Fruit fly (Drosophila melanogaster): ENCODE results near the gene CG12268.

Gene CG12268

dm6 chr3R:23942965-23943413 lies 5.2 kb downstream of the CG12268 start, which contains the start of gene Gdh (continued):
- TF ChIP-seq ac (GFP tag; optimal IDR thresholded peaks at IDR 0.05) (no peak), croc (GFP tag; conservative IDR thresholded peaks at IDR 0.05) (no peak), CG18764 (GFP tag; optimal IDR thresholded peaks at IDR 0.05) (no peak), fd64A (GFP tag; optimal IDR thresholded peaks at IDR 0.05) (no peak), sim (GFP tag; IDR thresholded peaks at IDR 0.05) (peak; percentile 34; the same call in 1 of the 2 replicates), bcd (GFP tag; optimal IDR thresholded peaks at IDR 0.05) (peak; percentile 4), sr (GFP tag; IDR thresholded peaks at IDR 0.05) (0 out of 3 replicates have a peak, but pooled peaks have one; percentile 19), CG9437 (GFP tag; optimal IDR thresholded peaks at IDR 0.05) (no peak), ash1 (GFP tag; optimal IDR thresholded peaks at IDR 0.05) (no peak), Oaz (GFP tag; IDR thresholded peaks at IDR 0.05) (no peak), pb (GFP tag; optimal IDR thresholded peaks at IDR 0.05) (no peak), CG4424 (GFP tag; optimal IDR thresholded peaks at IDR 0.05) (no peak), trem (tag; optimal IDR thresholded peaks at IDR 0.05) (no peak), CG1233 (GFP tag; optimal IDR thresholded peaks at IDR 0.05) (no peak), CG11085 (GFP tag; IDR thresholded peaks at IDR 0.05) (peak; percentile 26; the same call in 1 of the 2 replicates), CG10431 (GFP tag; optimal IDR thresholded peaks at IDR 0.05) (no peak), sna (GFP tag; IDR thresholded peaks at IDR 0.05; ENCODE audit: partially characterized antibody) (peak; percentile 63), CG14667 (GFP tag; IDR thresholded peaks at IDR 0.05) (no peak), CG13296 (GFP tag; optimal IDR thresholded peaks at IDR 0.05) (peak; percentile 51), tap (tag; optimal IDR thresholded peaks at IDR 0.05) (peak; percentile 41), ken (GFP tag; IDR thresholded peaks at IDR 0.05) (peak; percentile 11; the same call in 1 of the 3 replicates), gcm2 (GFP tag; optimal IDR thresholded peaks at IDR 0.05) (no peak), CG11504 (tag; optimal IDR thresholded peaks at IDR 0.05) (no peak), Hr39 (optimal IDR thresholded peaks at IDR 0.05) (no peak), CG1792 (GFP tag; optimal IDR thresholded peaks at IDR 0.05) (no peak), zen2 (GFP tag; IDR thresholded peaks at IDR 0.05; ENCODE audit: partially characterized antibody) (peak; percentile 76; the same call in 2 of the 3 replicates), NC2α (GFP tag; optimal IDR thresholded peaks at IDR 0.05) (peak; percentile 32), vfl (GFP tag; optimal IDR thresholded peaks at IDR 0.05) (no peak), ATbp (GFP tag; optimal IDR thresholded peaks at IDR 0.05) (no peak), CG3847 (GFP tag; IDR thresholded peaks at IDR 0.05) (no peak), sens (GFP tag) (peak; percentile 77), CG7556 (GFP tag; optimal IDR thresholded peaks at IDR 0.05) (no peak), E2f1 (GFP tag; IDR thresholded peaks at IDR 0.05) (no peak), slp2 (GFP tag; optimal IDR thresholded peaks at IDR 0.05) (no peak), CG3407 (GFP tag; optimal IDR thresholded peaks at IDR 0.05) (no peak), mirr (GFP tag; optimal IDR thresholded peaks at IDR 0.05) (peak; percentile 64), HLH54F (GFP tag; optimal IDR thresholded peaks at IDR 0.05) (no peak), Ptx1 (GFP tag; IDR thresholded peaks at IDR 0.05) (no peak), maf-S (GFP tag; optimal IDR thresholded peaks at IDR 0.05) (no peak), vvl (GFP tag; IDR thresholded peaks at IDR 0.05) (peak; percentile 65), CG8359 (GFP tag; optimal IDR thresholded peaks at IDR 0.05; ENCODE audit: borderline replicate concordance) (no peak), Side (GFP tag; optimal IDR thresholded peaks at IDR 0.05) (no peak), jigr1 (GFP tag; IDR thresholded peaks at IDR 0.05) (no peak), CG4360 (GFP tag; IDR thresholded peaks at IDR 0.05) (no peak), CG3726 (GFP tag; IDR thresholded peaks at IDR 0.05) (no peak), Dip3 (GFP tag; optimal IDR thresholded peaks at IDR 0.05) (peak; percentile 5), nerfin-2 (GFP tag; IDR thresholded peaks at IDR 0.05; ENCODE audit: partially characterized antibody) (no peak), Eip74EF (GFP tag; optimal IDR thresholded peaks at IDR 0.05) (peak in 1 of 2 experiments; percentile 30), CG10274 (GFP tag; optimal IDR thresholded peaks at IDR 0.05) (no peak), Chrac-16 (GFP tag; optimal IDR thresholded peaks at IDR 0.05) (no peak), Blimp-1 (GFP tag; optimal IDR thresholded peaks at IDR 0.05) (no peak), CoRest (tag; optimal IDR thresholded peaks at IDR 0.05) (no peak)

Data from whole organism, embryonic.